Worm (Caenorhabditis elegans) whole organism, young adult: ENCODE data around the gene R74.8.

Experiments
- B0035.1 ChIP-seq: sonication (generic microtip); optimal IDR thresholded peaks from 2 replicates; lab custom pipeline; 2016; ENCODE audit warnings: missing genetic modification characterization, mild to moderate bottlenecking, missing compliant biosample characterization, missing genotype, missing genetic modification reagents
- B0336.3 ChIP-seq: fragments of 200-800 bp; sonication (Bioruptor generic); IDR thresholded peaks from 2 replicates; pipeline ENCODE4 v1.3.6; 2022; ENCODE audit warnings: missing genetic modification characterization, missing compliant biosample characterization
- C17E4.6 ChIP-seq: fragments of 200-800 bp; sonication (Bioruptor generic); IDR thresholded peaks from 2 replicates; pipeline ENCODE4 v1.3.6; 2022; ENCODE audit warnings: missing genetic modification reagents, missing genetic modification characterization, missing compliant biosample characterization
- F39B2.1 ChIP-seq: fragments of 200-800 bp; sonication (Bioruptor generic); IDR thresholded peaks from 2 replicates; pipeline ENCODE4 v1.3.6; 2022; ENCODE audit warnings: missing genetic modification reagents, missing genetic modification characterization, missing compliant biosample characterization
- F49E8.2 ChIP-seq: sonication (generic microtip); optimal IDR thresholded peaks from 3 replicates; lab custom pipeline; 2017; ENCODE audit warnings: missing genetic modification characterization, mild to moderate bottlenecking, missing compliant biosample characterization, antibody characterized with exemption, moderate library complexity; ENCODE audit not compliant: insufficient read depth
- K11D2.4 ChIP-seq: fragments of 200-800 bp; sonication (Bioruptor generic); IDR thresholded peaks from 2 replicates; pipeline ENCODE4 v1.3.6; 2022; ENCODE audit warnings: missing genetic modification reagents, missing genetic modification characterization, missing compliant biosample characterization
- Y67H2A.10 ChIP-seq: fragments of 200-800 bp; sonication (Bioruptor generic); conservative IDR thresholded peaks from 2 replicates; pipeline ENCODE4 v1.3.6; 2022; ENCODE audit warnings: missing genetic modification reagents, missing genetic modification characterization, missing compliant biosample characterization
- akir-1 ChIP-seq: fragments of 200-800 bp; sonication (Bioruptor generic); optimal IDR thresholded peaks from 2 replicates; lab custom pipeline; 2018; ENCODE audit warnings: mild to moderate bottlenecking, missing genetic modification characterization, moderate library complexity, missing compliant biosample characterization
- ama-1 ChIP-seq, 3 experiments: fragments of 150-350 bp in 1 of 3; sonication (generic microtip) in 2 of 3; optimal IDR thresholded peaks; 2 replicates each; lab custom pipeline; 2014 to 2018; ENCODE audit warnings: missing biosample characterization in 2 of 3, missing genetic modification characterization in 2 of 3, missing genetic modification reagents in 2 of 3
- aptf-2 ChIP-seq: fragments of 200-800 bp; sonication (Bioruptor generic); conservative IDR thresholded peaks from 2 replicates; pipeline ENCODE4 v1.3.6; 2022; ENCODE audit warnings: missing genetic modification reagents, missing genetic modification characterization, missing compliant biosample characterization
- attf-3 ChIP-seq: fragments of 200-800 bp; sonication (Bioruptor generic); conservative IDR thresholded peaks from 2 replicates; pipeline ENCODE4 v1.3.6; 2022; ENCODE audit warnings: missing genetic modification reagents, missing genetic modification characterization, missing compliant biosample characterization
- attf-6 ChIP-seq: fragments of 200-800 bp; sonication (Bioruptor generic); IDR thresholded peaks from 2 replicates; pipeline ENCODE4 v1.3.6; 2022; ENCODE audit warnings: missing genetic modification reagents, missing genetic modification characterization, missing compliant biosample characterization
- bed-2 ChIP-seq: fragments of 200-800 bp; sonication (Bioruptor generic); IDR thresholded peaks from 2 replicates; pipeline ENCODE4 v1.3.6; 2022; ENCODE audit warnings: missing genetic modification reagents, missing genetic modification characterization, missing compliant biosample characterization
- cebp-1 ChIP-seq, 2 experiments: fragments of 200-800 bp in 1 of 2; sonication (Bioruptor generic) in 1 of 2; sonication (generic microtip) in 1 of 2; IDR thresholded peaks in 1 of 2; optimal IDR thresholded peaks in 1 of 2; 2 replicates each; pipeline versions ENCODE4 v1.3.6 to Lab custom; 2017 to 2022; ENCODE audit warnings: missing compliant biosample characterization in 2 of 2, missing genetic modification characterization in 2 of 2, mild to moderate bottlenecking in 1 of 2, missing genetic modification reagents in 1 of 2, moderate library complexity in 1 of 2
- dox-1 ChIP-seq: fragments of 200-800 bp; sonication (Bioruptor generic); IDR thresholded peaks from 2 replicates; pipeline ENCODE4 v1.3.6; 2022; ENCODE audit warnings: missing genetic modification reagents, missing genetic modification characterization, missing compliant biosample characterization
- egl-44 ChIP-seq: fragments of 200-800 bp; sonication (Bioruptor generic); IDR thresholded peaks from 2 replicates; pipeline ENCODE4 v1.3.6; 2022; ENCODE audit warnings: missing genetic modification reagents, missing genetic modification characterization, missing compliant biosample characterization
- ekl-4 ChIP-seq: fragments of 200-800 bp; sonication (Bioruptor generic); IDR thresholded peaks from 2 replicates; pipeline ENCODE4 v1.3.6; 2022; ENCODE audit warnings: missing genetic modification reagents, missing genetic modification characterization, missing compliant biosample characterization
- ets-4 ChIP-seq: fragments of 200-800 bp; sonication (Bioruptor generic); optimal IDR thresholded peaks from 2 replicates; lab custom pipeline; 2018; ENCODE audit warnings: mild to moderate bottlenecking, missing genetic modification characterization, missing compliant biosample characterization
- fkh-3 ChIP-seq: sonication (generic microtip); optimal IDR thresholded peaks from 2 replicates; lab custom pipeline; 2016; ENCODE audit warnings: mild to moderate bottlenecking, missing genetic modification characterization, missing compliant biosample characterization
- him-1 ChIP-seq: sonication (generic microtip); optimal IDR thresholded peaks from 2 replicates; lab custom pipeline; 2016; ENCODE audit warnings: missing genotype, missing genetic modification reagents, missing genetic modification characterization, missing compliant biosample characterization
- hlh-12 ChIP-seq: sonication (generic microtip); optimal IDR thresholded peaks from 2 replicates; lab custom pipeline; 2016; ENCODE audit warnings: missing genetic modification characterization, missing compliant biosample characterization
- hrde-1 ChIP-seq: sonication (generic microtip); optimal IDR thresholded peaks from 2 replicates; lab custom pipeline; 2016; ENCODE audit warnings: missing genetic modification characterization, mild to moderate bottlenecking, missing compliant biosample characterization, moderate library complexity, missing genotype, missing genetic modification reagents, borderline replicate concordance
- hsf-1 ChIP-seq: fragments of 200-800 bp; sonication (Bioruptor generic); IDR thresholded peaks from 2 replicates; pipeline ENCODE4 v1.3.6; 2022; ENCODE audit warnings: missing genetic modification reagents, missing genetic modification characterization, missing compliant biosample characterization
- lag-1 ChIP-seq: fragments of 200-800 bp; sonication (Bioruptor generic); IDR thresholded peaks from 2 replicates; pipeline ENCODE4 v1.3.6; 2022; ENCODE audit warnings: missing genetic modification reagents, missing genetic modification characterization, missing compliant biosample characterization
- madf-6 ChIP-seq: fragments of 200-800 bp; sonication (Bioruptor generic); IDR thresholded peaks from 2 replicates; pipeline ENCODE4 v1.3.6; 2022; ENCODE audit warnings: missing genetic modification reagents, missing genetic modification characterization, missing compliant biosample characterization
- nhr-179 ChIP-seq: sonication (generic microtip); optimal IDR thresholded peaks from 2 replicates; lab custom pipeline; 2016; ENCODE audit warnings: mild to moderate bottlenecking, missing genetic modification characterization, missing compliant biosample characterization
- nhr-80 ChIP-seq: sonication (generic microtip); optimal IDR thresholded peaks from 2 replicates; lab custom pipeline; 2016; ENCODE audit warnings: missing genetic modification characterization, missing compliant biosample characterization
- pbrm-1 ChIP-seq: fragments of 200-800 bp; sonication (Bioruptor generic); IDR thresholded peaks from 2 replicates; pipeline ENCODE4 v1.3.6; 2022; ENCODE audit warnings: missing genetic modification reagents, missing genetic modification characterization, missing compliant biosample characterization
- pha-4 ChIP-seq: fragments of 150-350 bp; sonication (generic microtip); optimal IDR thresholded peaks from 2 replicates; lab custom pipeline; 2014; ENCODE audit warnings: missing biosample characterization, missing genetic modification reagents, missing genetic modification characterization
- snpc-1.3 ChIP-seq: sonication (generic microtip); optimal IDR thresholded peaks from 2 replicates; lab custom pipeline; 2017; ENCODE audit warnings: missing genetic modification characterization, mild to moderate bottlenecking, missing compliant biosample characterization, antibody characterized with exemption, moderate library complexity, missing genotype, missing genetic modification reagents; ENCODE audit not compliant: insufficient read depth
- somi-1 ChIP-seq: fragments of 200-800 bp; sonication (Bioruptor generic); optimal IDR thresholded peaks from 2 replicates; lab custom pipeline; 2018; ENCODE audit warnings: mild to moderate bottlenecking, missing genetic modification characterization, missing compliant biosample characterization
- sptf-2 ChIP-seq: fragments of 200-800 bp; sonication (Bioruptor generic); optimal IDR thresholded peaks from 2 replicates; lab custom pipeline; 2018; ENCODE audit warnings: mild to moderate bottlenecking, missing genetic modification characterization, missing compliant biosample characterization
- unc-62 ChIP-seq: fragments of 150-350 bp; optimal IDR thresholded peaks from 2 replicates; lab custom pipeline; 2014; ENCODE audit warnings: missing biosample characterization, missing genetic modification reagents, missing genetic modification characterization
- ztf-18 ChIP-seq: sonication (generic microtip); optimal IDR thresholded peaks from 2 replicates; lab custom pipeline; 2016; ENCODE audit warnings: missing genotype, mild to moderate bottlenecking, missing genetic modification characterization, missing compliant biosample characterization
- ztf-6 ChIP-seq: fragments of 200-800 bp; sonication (Bioruptor generic); IDR thresholded peaks from 2 replicates; pipeline ENCODE4 v1.3.6; 2022; ENCODE audit warnings: missing genetic modification reagents, missing genetic modification characterization, missing compliant biosample characterization

Gene R74.8

ce11 chrIII:4204072-4204471, 2.0 kb upstream of the R74.8 start, which contains the start of the genes pelo-1 and R74.7:
Gene pelo-1 (minus strand): TSS chrIII:4204222.
Gene R74.7 (plus strand): TSS chrIII:4204429.
- TF ChIP-seq nhr-179 (tag; lab: Kevin White, UChicago) (no peak), attf-3 (GFP tag; lab: Robert Waterston, UW) (peak; percentile 89), cebp-1 (GFP tag; IDR thresholded peaks at IDR 0.05; lab: Robert Waterston, UW) (peak; percentile 70; the same call in 1 of the 2 replicates), cebp-1 (tag; optimal IDR thresholded peaks at IDR 0.05; lab: Kevin White, UChicago) (peak; percentile 95)

- TF ChIP-seq egl-44 (GFP tag; lab: Robert Waterston, UW) (no peak), nhr-179 (tag; lab: Kevin White, UChicago) (no peak), K11D2.4 (GFP tag; lab: Robert Waterston, UW) (no peak), akir-1 (GFP tag; lab: Kevin White, UChicago) (no peak), unc-62 (GFP tag; lab: Kevin White, UChicago) (no peak), aptf-2 (GFP tag; lab: Robert Waterston, UW) (no peak), Y67H2A.10 (GFP tag; lab: Robert Waterston, UW) (no peak), nhr-80 (no peak), pha-4 (no peak), ekl-4 (no peak), lag-1 (no peak), C17E4.6 (GFP tag; lab: Robert Waterston, UW) (no peak), bed-2 (no peak), B0035.1 (no peak), him-1 (tag; lab: Kevin White, UChicago) (no peak)
- TF ChIP-seq, all 124 proteins: peak for 0
Measured at ce11 chrIII:4204964-4205363, 1.1 kb upstream of the R74.8 start.

- peak; percentile 15 for TF ChIP-seq snpc-1.3 (tag; lab: Kevin White, UChicago)
- no peak for TF ChIP-seq dox-1
- 0 out of 2 replicates have a peak, but pooled peaks have one; percentile 9 for TF ChIP-seq hsf-1 (GFP tag; lab: Robert Waterston, UW)
- no peak for TF ChIP-seq ztf-18 (tag; lab: Kevin White, UChicago)
- no peak for TF ChIP-seq aptf-2 (GFP tag; lab: Robert Waterston, UW)
- TF ChIP-seq pbrm-1 (GFP tag; lab: Robert Waterston, UW) = peak; percentile 54; the same call in 1 of the 2 replicates
- no peak for TF ChIP-seq F39B2.1 (GFP tag; lab: Robert Waterston, UW)
- no peak for TF ChIP-seq hlh-12
- peak; percentile 65 for TF ChIP-seq B0336.3 (GFP tag; lab: Robert Waterston, UW)
- no peak for TF ChIP-seq fkh-3 (tag; lab: Kevin White, UChicago)
- 0 out of 2 replicates have a peak, but pooled peaks have one; percentile 45 for TF ChIP-seq attf-6 (GFP tag; lab: Robert Waterston, UW)
- TF ChIP-seq hrde-1 (tag; lab: Kevin White, UChicago) = peak; percentile 36
- no peak for TF ChIP-seq cebp-1 (GFP tag; IDR thresholded peaks at IDR 0.05; lab: Robert Waterston, UW)
- peak; percentile 27 for TF ChIP-seq cebp-1 (tag; optimal IDR thresholded peaks at IDR 0.05; lab: Kevin White, UChicago)
- peak; percentile 44 for TF ChIP-seq F49E8.2 (tag; lab: Kevin White, UChicago)
- no peak for TF ChIP-seq somi-1 (GFP tag; lab: Kevin White, UChicago)
- TF ChIP-seq ets-4 (GFP tag; lab: Kevin White, UChicago) = no peak
- no peak for TF ChIP-seq ztf-6 (GFP tag; lab: Robert Waterston, UW)
- TF ChIP-seq ama-1 (optimal IDR thresholded peaks at IDR 0.05; lab: Kevin White, UChicago) = no peak
- peak in 1 of 2 experiments; percentile 22 for TF ChIP-seq ama-1 (GFP tag; optimal IDR thresholded peaks at IDR 0.05; lab: Kevin White, UChicago)
- peak; percentile 40; the same call in 1 of the 2 replicates for TF ChIP-seq madf-6 (GFP tag; lab: Robert Waterston, UW)
- no peak for TF ChIP-seq sptf-2
- 0 out of 2 replicates have a peak, but pooled peaks have one; percentile 19 for TF ChIP-seq ekl-4
Measured at ce11 chrIII:4208210-4208609, 2.1 kb downstream of the R74.8 start.
